Fruit fly (Drosophila melanogaster): Measurements from ENCODE around the gene CG4686.

CG4686 gene

dm6 chr3R:19860996-19861719 is 3.1 kb upstream of the CG4686 start, which contains the start of the genes Ire1 and Mrm2 (continued):
- TF ChIP-seq cas (GFP tag; IDR thresholded peaks at IDR 0.05) (peak; percentile 24; the same call in 1 of the 2 replicates), tin (GFP tag; optimal IDR thresholded peaks at IDR 0.05) (peak; percentile 78), pfk (GFP tag; optimal IDR thresholded peaks at IDR 0.05) (peak; percentile 1), Stat92E (GFP tag; optimal IDR thresholded peaks at IDR 0.05) (peak in 1 of 3 experiments; percentile 58), eve (GFP tag; optimal IDR thresholded peaks at IDR 0.05) (no peak), CG12744 (GFP tag; optimal IDR thresholded peaks at IDR 0.05) (peak; percentile 79), CG18599 (GFP tag; optimal IDR thresholded peaks at IDR 0.05) (peak; percentile 64), run (tag; optimal IDR thresholded peaks at IDR 0.05) (peak; percentile 6), dmrt99B (tag; optimal IDR thresholded peaks at IDR 0.05) (peak; percentile 71), phol (tag; optimal IDR thresholded peaks at IDR 0.05) (peak; percentile 91), so (GFP tag; IDR thresholded peaks at IDR 0.05) (no peak), ci (GFP tag; IDR thresholded peaks at IDR 0.05) (no peak), Fer3 (tag; optimal IDR thresholded peaks at IDR 0.05) (peak; percentile 70), CG6854 (GFP tag; optimal IDR thresholded peaks at IDR 0.05) (no peak), usp (GFP tag; optimal IDR thresholded peaks at IDR 0.05) (no peak), Asciz (GFP tag; optimal IDR thresholded peaks at IDR 0.05) (no peak), CG6683 (GFP tag; optimal IDR thresholded peaks at IDR 0.05) (no peak), ken (GFP tag; IDR thresholded peaks at IDR 0.05) (peak; percentile 79), Dad (GFP tag; optimal IDR thresholded peaks at IDR 0.05) (peak; percentile 68), Eip74EF (GFP tag; optimal IDR thresholded peaks at IDR 0.05) (peak in 1 of 2 experiments; percentile 98), CG12104 (GFP tag; optimal IDR thresholded peaks at IDR 0.05) (peak; percentile 64), nerfin-1 (tag; optimal IDR thresholded peaks at IDR 0.05) (peak; percentile 59), bcd (GFP tag; optimal IDR thresholded peaks at IDR 0.05) (peak; percentile 80), CG17802 (tag; optimal IDR thresholded peaks at IDR 0.05) (peak; percentile 94), br (optimal IDR thresholded peaks at IDR 0.05) (no peak), BEAF-32 (GFP tag; optimal IDR thresholded peaks at IDR 0.05) (peak; percentile 89), CG10321 (GFP tag; IDR thresholded peaks at IDR 0.05) (no peak), pros (GFP tag; optimal IDR thresholded peaks at IDR 0.05) (no peak), CG13287 (GFP tag; IDR thresholded peaks at IDR 0.05; ENCODE audit: partially characterized antibody) (peak; percentile 83), Deaf1 (tag; optimal IDR thresholded peaks at IDR 0.05) (peak; percentile 29), CG18476 (GFP tag; optimal IDR thresholded peaks at IDR 0.05) (peak; percentile 62), jumu (GFP tag; optimal IDR thresholded peaks at IDR 0.05) (peak; percentile 93)

dm6 chr3R:19873102-19873737 is 8.9 kb downstream of the CG4686 start:
- no peak for TF ChIP-seq CG4328 (GFP tag; optimal IDR thresholded peaks at IDR 0.05)
- TF ChIP-seq dati (GFP tag; IDR thresholded peaks at IDR 0.05): no peak
- TF ChIP-seq chif (GFP tag; optimal IDR thresholded peaks at IDR 0.05): no peak
- no peak for TF ChIP-seq en (GFP tag; optimal IDR thresholded peaks at IDR 0.05)
- no peak for TF ChIP-seq Spps (tag; optimal IDR thresholded peaks at IDR 0.05)
- TF ChIP-seq grn (GFP tag; optimal IDR thresholded peaks at IDR 0.05): peak; percentile 29
- TF ChIP-seq CG11504 (tag; optimal IDR thresholded peaks at IDR 0.05): no peak
- no peak for TF ChIP-seq Kr (GFP tag; optimal IDR thresholded peaks at IDR 0.05)
- no peak for TF ChIP-seq her (GFP tag; optimal IDR thresholded peaks at IDR 0.05)
- TF ChIP-seq Nf-YC (tag; optimal IDR thresholded peaks at IDR 0.05): no peak
- TF ChIP-seq otp (GFP tag; IDR thresholded peaks at IDR 0.05): no peak
- TF ChIP-seq Ets97D (GFP tag; optimal IDR thresholded peaks at IDR 0.05): no peak
- no peak for TF ChIP-seq CG2129 (GFP tag; IDR thresholded peaks at IDR 0.05; ENCODE audit: partially characterized antibody)
- TF ChIP-seq CG4360 (GFP tag; IDR thresholded peaks at IDR 0.05): no peak
- no peak for TF ChIP-seq pan (optimal IDR thresholded peaks at IDR 0.05)
- no peak for TF ChIP-seq pan (GFP tag; optimal IDR thresholded peaks at IDR 0.05 in 1 of 2, IDR thresholded peaks at IDR 0.05 in 1 of 2)
- TF ChIP-seq z (GFP tag; IDR thresholded peaks at IDR 0.05): no peak
- peak; percentile 4 for TF ChIP-seq CG18599 (GFP tag; optimal IDR thresholded peaks at IDR 0.05)
- TF ChIP-seq da (GFP tag; optimal IDR thresholded peaks at IDR 0.05): no peak

Measured in whole organism, embryonic.